Worm (Caenorhabditis elegans) whole organism, L4 larva: ENCODE measurements around the gene dmsr-11.

ENCODE experiments used
- nhr-111 ChIP-seq: fragments of 200-800 bp; sonication (Bioruptor generic); optimal IDR thresholded peaks from 2 replicates; lab custom pipeline; 2018; ENCODE audit warnings: mild to moderate bottlenecking, missing genetic modification characterization, missing compliant biosample characterization
- unc-39 ChIP-seq: sonication (generic microtip); optimal IDR thresholded peaks from 2 replicates; lab custom pipeline; 2017; ENCODE audit warnings: missing biosample characterization, missing genetic modification characterization

ce11 chrV:6821509-6821908 lies 17.6 kb upstream of the dmsr-11 start, which contains the start of gene T15B7.8:
- no peak for TF ChIP-seq unc-39 (tag; lab: Kevin White, UChicago)
- no peak for TF ChIP-seq nhr-111 (GFP tag; lab: Kevin White, UChicago)
